Worm (Caenorhabditis elegans): Measurements from ENCODE around the gene lmtr-2.

DNA sequence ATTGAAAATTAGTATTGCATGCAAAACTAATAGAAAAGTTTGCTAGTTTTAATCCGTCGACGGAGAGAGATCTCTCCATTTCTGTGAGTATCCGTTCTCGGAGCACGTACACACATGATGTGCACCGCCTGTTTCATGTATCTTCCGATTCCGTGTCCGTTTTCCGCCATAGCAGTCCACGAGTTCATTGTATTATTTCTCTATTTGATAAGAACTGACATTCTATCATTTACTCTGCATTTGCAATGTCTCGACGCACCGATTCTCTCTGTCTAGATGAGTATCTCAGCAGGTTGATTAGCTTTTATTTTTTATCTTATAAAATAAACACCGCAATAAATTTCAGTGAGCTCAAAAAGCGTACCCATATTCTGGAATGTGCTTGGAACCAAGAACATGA lies 8.0 kb upstream of the lmtr-2 start:
- TF ChIP-seq ztf-7 (tag; optimal IDR thresholded peaks at IDR 0.05) (no peak), lin-39 (tag; optimal IDR thresholded peaks at IDR 0.05) (no peak), ZK546.5 (tag; optimal IDR thresholded peaks at IDR 0.05) (no peak), aha-1 (tag) (no peak), nhr-11 (tag; optimal IDR thresholded peaks at IDR 0.05) (no peak), aly-2 (tag; optimal IDR thresholded peaks at IDR 0.05) (no peak), snpc-4 (tag; optimal IDR thresholded peaks at IDR 0.05) (no peak), zag-1 (tag; optimal IDR thresholded peaks at IDR 0.05) (no peak), vab-7 (GFP tag; IDR thresholded peaks at IDR 0.05) (no peak), lin-15B (tag; optimal IDR thresholded peaks at IDR 0.05) (no peak)

Measured in whole organism, L4 larva.